Fruit fly (Drosophila melanogaster): Measurements from ENCODE around the gene Prosalpha4T1.

Gene Prosalpha4T1

DNA sequence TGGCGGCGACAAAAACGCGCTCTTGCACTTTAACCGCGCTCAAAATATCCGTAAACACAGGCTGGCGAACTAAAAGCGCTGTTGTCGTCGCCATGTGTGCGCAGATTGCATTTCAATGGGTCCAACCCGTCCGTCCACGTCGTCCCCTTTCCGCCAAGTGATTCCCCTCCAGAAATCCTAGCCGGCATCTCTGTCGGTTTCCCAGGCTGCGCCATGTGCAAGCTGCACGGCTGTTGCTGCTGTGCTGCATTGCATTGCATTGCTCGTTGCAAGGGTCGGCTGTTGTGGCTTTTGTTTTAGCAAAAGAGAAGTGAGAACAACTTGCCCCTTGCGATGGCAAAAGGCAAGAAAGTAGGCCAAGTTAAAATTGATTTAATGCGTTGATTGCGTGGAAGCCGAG is 25.3 kb upstream of the Prosalpha4T1 start:
- TF ChIP-seq Taf1 (GFP tag; IDR thresholded peaks at IDR 0.05): no peak
- TF ChIP-seq CG9609 (GFP tag; optimal IDR thresholded peaks at IDR 0.05): no peak
- TF ChIP-seq CG3065 (GFP tag; optimal IDR thresholded peaks at IDR 0.05): no peak
- no peak for TF ChIP-seq sr (GFP tag; IDR thresholded peaks at IDR 0.05)
- TF ChIP-seq CG11093 (GFP tag; IDR thresholded peaks at IDR 0.05): no peak
- TF ChIP-seq bcd (GFP tag; optimal IDR thresholded peaks at IDR 0.05): no peak

DNA sequence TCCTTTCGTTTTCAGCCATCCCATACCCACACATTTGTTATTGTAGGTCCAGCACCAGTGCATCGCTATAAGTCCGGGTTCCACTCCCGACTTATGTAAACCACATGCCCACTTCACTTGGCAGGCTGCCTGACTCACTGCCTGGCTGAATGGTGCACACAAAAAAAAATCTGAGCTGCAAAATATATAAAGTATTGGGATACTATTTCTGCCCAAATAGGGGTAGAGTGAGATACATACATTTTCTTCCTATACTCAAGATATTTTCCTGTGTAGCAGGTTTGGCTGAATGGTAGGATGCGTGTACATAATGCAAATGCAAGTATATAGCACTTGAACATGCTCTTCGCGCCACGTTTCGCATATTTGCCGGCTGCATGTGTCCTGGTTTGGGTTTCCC is 24.3 kb upstream of the Prosalpha4T1 start:
- TF ChIP-seq bigmax (GFP tag; optimal IDR thresholded peaks at IDR 0.05) (no peak), Hr51 (GFP tag; optimal IDR thresholded peaks at IDR 0.05) (no peak), Adf1 (GFP tag; IDR thresholded peaks at IDR 0.05) (no peak), CG31441 (GFP tag; IDR thresholded peaks at IDR 0.05) (no peak), CG30403 (GFP tag; optimal IDR thresholded peaks at IDR 0.05) (no peak), Dek (tag; optimal IDR thresholded peaks at IDR 0.05) (no peak), CG12104 (GFP tag; optimal IDR thresholded peaks at IDR 0.05) (no peak), Kr (GFP tag; optimal IDR thresholded peaks at IDR 0.05) (no peak), CG42726 (GFP tag; IDR thresholded peaks at IDR 0.05; ENCODE audit: partially characterized antibody) (no peak), nmo (GFP tag; optimal IDR thresholded peaks at IDR 0.05) (no peak), CG13424 (tag; optimal IDR thresholded peaks at IDR 0.05) (no peak), gsb (GFP tag; IDR thresholded peaks at IDR 0.05) (no peak), Meics (GFP tag; optimal IDR thresholded peaks at IDR 0.05) (no peak), CG4730 (GFP tag; IDR thresholded peaks at IDR 0.05) (no peak), exex (tag; optimal IDR thresholded peaks at IDR 0.05) (no peak), CG3995 (GFP tag; optimal IDR thresholded peaks at IDR 0.05) (no peak), Atf6 (GFP tag; IDR thresholded peaks at IDR 0.05) (no peak), CG14667 (GFP tag; IDR thresholded peaks at IDR 0.05) (no peak), vnd (GFP tag; IDR thresholded peaks at IDR 0.05; ENCODE audit: partially characterized antibody) (no peak), twi (tag; optimal IDR thresholded peaks at IDR 0.05) (peak; percentile 53), nom (GFP tag; optimal IDR thresholded peaks at IDR 0.05) (peak; percentile 14), ems (GFP tag; optimal IDR thresholded peaks at IDR 0.05) (no peak), eve (GFP tag; optimal IDR thresholded peaks at IDR 0.05) (no peak), CG17802 (tag; optimal IDR thresholded peaks at IDR 0.05) (no peak), Nf-YB (GFP tag; optimal IDR thresholded peaks at IDR 0.05) (no peak), Drgx (GFP tag; IDR thresholded peaks at IDR 0.05) (peak; percentile 26; the same call in 1 of the 2 replicates), ewg (GFP tag; optimal IDR thresholded peaks at IDR 0.05) (no peak), CG14710 (tag; optimal IDR thresholded peaks at IDR 0.05) (no peak), CG2129 (GFP tag; IDR thresholded peaks at IDR 0.05; ENCODE audit: partially characterized antibody) (no peak), CG18011 (GFP tag; optimal IDR thresholded peaks at IDR 0.05) (no peak), slou (GFP tag; optimal IDR thresholded peaks at IDR 0.05) (no peak), CG8478 (optimal IDR thresholded peaks at IDR 0.05) (no peak), al (GFP tag; IDR thresholded peaks at IDR 0.05) (no peak), CG12299 (tag; optimal IDR thresholded peaks at IDR 0.05) (no peak), zf30C (GFP tag; optimal IDR thresholded peaks at IDR 0.05) (peak; percentile 19)

DNA sequence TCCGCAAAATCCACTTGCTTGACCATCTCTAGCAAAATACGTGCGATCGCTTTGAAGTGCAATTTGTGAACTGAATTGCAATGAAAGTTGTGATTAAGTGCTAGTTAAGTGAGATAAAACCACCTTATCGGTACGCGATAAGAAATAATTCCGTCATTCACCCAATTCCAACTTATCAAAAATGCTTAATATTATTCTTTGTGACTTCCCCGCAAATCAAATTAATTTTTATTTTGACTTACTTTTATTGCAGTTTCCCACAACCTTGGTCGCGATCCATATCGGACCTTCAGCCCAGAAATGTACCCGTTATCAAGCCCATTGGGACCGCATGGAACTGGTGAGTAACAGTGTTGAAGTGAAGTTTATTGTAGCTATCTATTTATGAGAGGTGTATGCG is 23.7 kb upstream of the Prosalpha4T1 start, which contains the start of gene Takl1:
Gene Takl1 (minus strand): TSS at position 59 of the 400 bp plus-strand sequence.
- TF ChIP-seq corto (GFP tag; optimal IDR thresholded peaks at IDR 0.05): peak; percentile 23
- no peak for TF ChIP-seq Ets97D (GFP tag; optimal IDR thresholded peaks at IDR 0.05)
